Fruit fly (Drosophila melanogaster) whole organism, embryonic: Measurements from ENCODE around the gene Trm7-32.

Experiments
- CG10209 ChIP-seq: fragments of 200-800 bp; sonication (Bioruptor generic); optimal IDR thresholded peaks from 3 replicates; lab custom pipeline; 2017; ENCODE audit warnings: missing biosample characterization, mild to moderate bottlenecking, missing genetic modification characterization, missing genetic modification reagents
- CG10979 ChIP-seq: fragments of 200-800 bp; sonication (Bioruptor generic); optimal IDR thresholded peaks from 2 replicates; lab custom pipeline; 2018; ENCODE audit warnings: missing biosample characterization, mild to moderate bottlenecking, missing genetic modification characterization, moderate library complexity
- CG11085 ChIP-seq: fragments of 200-800 bp; sonication (Bioruptor generic); IDR thresholded peaks from 2 replicates; pipeline ENCODE4 v1.3.6; 2022; ENCODE audit warnings: missing biosample characterization, missing genetic modification characterization
- CG11695 ChIP-seq: fragments of 200-800 bp; sonication (Bioruptor generic); IDR thresholded peaks from 3 replicates; pipeline ENCODE4 v1.3.6; 2022; ENCODE audit warnings: missing biosample characterization, missing genetic modification characterization
- CG12155 ChIP-seq: fragments of 200-800 bp; sonication (Bioruptor generic); optimal IDR thresholded peaks from 3 replicates; lab custom pipeline; 2016; ENCODE audit warnings: missing biosample characterization, missing genetic modification characterization
- CG13123 ChIP-seq: fragments of 200-800 bp; sonication (Bioruptor generic); optimal IDR thresholded peaks from 2 replicates; lab custom pipeline; 2016; ENCODE audit warnings: missing biosample characterization, missing genetic modification characterization
- CG14965 ChIP-seq: fragments of 200-800 bp; sonication (Bioruptor generic); optimal IDR thresholded peaks from 2 replicates; lab custom pipeline; 2016; ENCODE audit warnings: missing biosample characterization, missing genetic modification characterization, borderline replicate concordance
- CG15696 ChIP-seq: fragments of 200-800 bp; sonication (Bioruptor generic); optimal IDR thresholded peaks from 2 replicates; lab custom pipeline; 2019; ENCODE audit warnings: missing biosample characterization, mild to moderate bottlenecking, missing genetic modification characterization, moderate library complexity
- CG17361 ChIP-seq: fragments of 200-800 bp; sonication (Bioruptor generic); IDR thresholded peaks from 3 replicates; pipeline ENCODE4 v1.3.6; 2022; ENCODE audit warnings: missing biosample characterization, missing genetic modification characterization
- CG17568 ChIP-seq: fragments of 200-800 bp; sonication (Bioruptor generic); optimal IDR thresholded peaks from 2 replicates; lab custom pipeline; 2018; ENCODE audit warnings: missing biosample characterization, mild to moderate bottlenecking, missing genetic modification characterization, moderate library complexity
- CG18262 ChIP-seq: fragments of 200-800 bp; optimal IDR thresholded peaks from 3 replicates; lab custom pipeline; 2019; ENCODE audit warnings: missing biosample characterization, mild to moderate bottlenecking, missing genetic modification characterization, moderate library complexity
- CG2116 ChIP-seq: fragments of 200-800 bp; sonication (Bioruptor generic); optimal IDR thresholded peaks from 3 replicates; lab custom pipeline; 2018; ENCODE audit warnings: missing biosample characterization, mild to moderate bottlenecking, missing genetic modification characterization
- CG2199 ChIP-seq: fragments of 200-800 bp; sonication (Bioruptor generic); IDR thresholded peaks from 3 replicates; pipeline ENCODE4 v1.3.6; 2022; ENCODE audit warnings: missing biosample characterization, missing genetic modification characterization
- CG2202 ChIP-seq: fragments of 200-800 bp; sonication (Bioruptor generic); optimal IDR thresholded peaks from 2 replicates; lab custom pipeline; 2018; ENCODE audit warnings: missing biosample characterization, mild to moderate bottlenecking, missing genetic modification characterization
- CG2678 ChIP-seq: fragments of 200-800 bp; sonication (Bioruptor generic); optimal IDR thresholded peaks from 3 replicates; lab custom pipeline; 2019; ENCODE audit warnings: missing biosample characterization, mild to moderate bottlenecking, missing genetic modification characterization, moderate library complexity
- CG30403 ChIP-seq: fragments of 200-800 bp; sonication (Bioruptor generic); optimal IDR thresholded peaks from 3 replicates; lab custom pipeline; 2016; ENCODE audit warnings: missing biosample characterization, missing genetic modification characterization
- CG33213 ChIP-seq: fragments of 200-800 bp; sonication (Bioruptor generic); optimal IDR thresholded peaks from 3 replicates; lab custom pipeline; 2016; ENCODE audit warnings: missing biosample characterization, missing genetic modification characterization
- CG34224 ChIP-seq: fragments of 200-800 bp; sonication (Bioruptor generic); IDR thresholded peaks from 3 replicates; pipeline ENCODE4 v1.3.6; 2022; ENCODE audit warnings: missing biosample characterization, missing genetic modification characterization; ENCODE audit not compliant: partially characterized antibody
- CG4730 ChIP-seq: fragments of 200-800 bp; sonication (Bioruptor generic); IDR thresholded peaks from 2 replicates; pipeline ENCODE4 v1.3.6; 2022; ENCODE audit warnings: missing biosample characterization, missing genetic modification characterization
- CG6683 ChIP-seq: fragments of 200-800 bp; sonication (Bioruptor generic); optimal IDR thresholded peaks from 2 replicates; lab custom pipeline; 2017; ENCODE audit warnings: missing biosample characterization, mild to moderate bottlenecking, missing genetic modification characterization, missing genetic modification reagents
- CG6813 ChIP-seq: fragments of 200-800 bp; sonication (Bioruptor generic); optimal IDR thresholded peaks from 2 replicates; lab custom pipeline; 2017; ENCODE audit warnings: missing biosample characterization, missing genetic modification characterization, mild to moderate bottlenecking, moderate library complexity, missing genetic modification reagents
- D ChIP-seq, 2 experiments: fragments of 200-800 bp in 1 of 2; fragments of >200 bp in 1 of 2; sonication (Bioruptor generic) in 1 of 2; optimal IDR thresholded peaks; 2 replicates in 1 of 2; 3 replicates in 1 of 2; lab custom pipeline; 2017; ENCODE audit warnings: mild to moderate bottlenecking in 1 of 2, missing biosample characterization in 1 of 2, missing genetic modification characterization in 1 of 2, missing genetic modification reagents in 1 of 2
- Dad ChIP-seq: fragments of 200-800 bp; sonication (Bioruptor generic); optimal IDR thresholded peaks from 3 replicates; lab custom pipeline; 2016; ENCODE audit warnings: missing biosample characterization, missing genetic modification characterization
- Deaf1 ChIP-seq: fragments of 200-800 bp; optimal IDR thresholded peaks from 3 replicates; lab custom pipeline; 2019; ENCODE audit warnings: missing biosample characterization, mild to moderate bottlenecking, missing genetic modification characterization, moderate library complexity
- Gsc ChIP-seq: fragments of 200-800 bp; sonication (Bioruptor generic); IDR thresholded peaks from 2 replicates; pipeline ENCODE4 v1.3.6; 2022; ENCODE audit warnings: missing biosample characterization, missing genetic modification characterization
- HLH4C ChIP-seq: fragments of 200-800 bp; sonication (Bioruptor generic); IDR thresholded peaks from 3 replicates; pipeline ENCODE4 v1.3.6; 2022; ENCODE audit warnings: missing biosample characterization, missing genetic modification characterization; ENCODE audit not compliant: partially characterized antibody
- HLH54F ChIP-seq: fragments of 200-800 bp; sonication (Bioruptor generic); optimal IDR thresholded peaks from 3 replicates; lab custom pipeline; 2016; ENCODE audit warnings: missing biosample characterization, missing genetic modification characterization
- Hsf ChIP-seq: fragments of 200-800 bp; sonication (Bioruptor generic); optimal IDR thresholded peaks from 3 replicates; lab custom pipeline; 2016; ENCODE audit warnings: missing biosample characterization, missing genetic modification characterization
- Tbp ChIP-seq: fragments of >200 bp; optimal IDR thresholded peaks from 2 replicates; lab custom pipeline; 2018; ENCODE audit warnings: missing biosample characterization, missing genetic modification characterization
- Trl ChIP-seq, 3 experiments: fragments of >200 bp in 2 of 3; fragments of 200-800 bp in 1 of 3; sonication (Bioruptor generic) in 1 of 3; optimal IDR thresholded peaks; 2 replicates in 1 of 3; 3 replicates in 2 of 3; lab custom pipeline; 2016 to 2017; ENCODE audit warnings: missing biosample characterization in 1 of 3, missing genetic modification characterization in 1 of 3
- Usf ChIP-seq: fragments of 200-800 bp; sonication (Bioruptor generic); optimal IDR thresholded peaks from 2 replicates; lab custom pipeline; 2017; ENCODE audit warnings: missing genotype, missing biosample characterization, missing genetic modification characterization
- bcd ChIP-seq: fragments of 200-800 bp; sonication (Bioruptor generic); optimal IDR thresholded peaks from 2 replicates; lab custom pipeline; 2017; ENCODE audit warnings: missing biosample characterization, mild to moderate bottlenecking, missing genetic modification characterization
- cas ChIP-seq: fragments of 200-800 bp; sonication (Bioruptor generic); IDR thresholded peaks from 2 replicates; pipeline ENCODE4 v1.3.6; 2022; ENCODE audit warnings: missing biosample characterization, missing genetic modification characterization
- cato ChIP-seq: fragments of 200-800 bp; sonication (Bioruptor generic); optimal IDR thresholded peaks from 2 replicates; lab custom pipeline; 2016; ENCODE audit warnings: missing biosample characterization, missing genetic modification characterization, borderline replicate concordance
- chif ChIP-seq, 2 experiments: fragments of 200-800 bp; sonication (Bioruptor generic); optimal IDR thresholded peaks; 3 replicates each; lab custom pipeline; 2016; ENCODE audit warnings: missing biosample characterization in 2 of 2, missing genetic modification characterization in 2 of 2
- crol ChIP-seq: fragments of 200-800 bp; sonication (Bioruptor generic); IDR thresholded peaks from 2 replicates; pipeline ENCODE4 v1.3.6; 2022; ENCODE audit warnings: missing biosample characterization, missing genetic modification characterization
- gcm ChIP-seq: fragments of 200-800 bp; sonication (Bioruptor generic); optimal IDR thresholded peaks from 2 replicates; lab custom pipeline; 2019; ENCODE audit warnings: missing biosample characterization, mild to moderate bottlenecking, missing genetic modification characterization, moderate library complexity
- gfzf ChIP-seq: fragments of 200-800 bp; sonication (Bioruptor generic); optimal IDR thresholded peaks from 2 replicates; lab custom pipeline; 2016; ENCODE audit warnings: missing biosample characterization, mild to moderate bottlenecking, missing genetic modification characterization, moderate library complexity
- gsb-n ChIP-seq: fragments of 200-800 bp; sonication (Bioruptor generic); optimal IDR thresholded peaks from 3 replicates; lab custom pipeline; 2018; ENCODE audit warnings: missing biosample characterization, mild to moderate bottlenecking, missing genetic modification characterization
- nerfin-1 ChIP-seq: fragments of 200-800 bp; sonication (Bioruptor generic); optimal IDR thresholded peaks from 3 replicates; lab custom pipeline; 2019; ENCODE audit warnings: missing biosample characterization, mild to moderate bottlenecking, missing genetic modification characterization, moderate library complexity
- nerfin-2 ChIP-seq: fragments of 200-800 bp; sonication (Bioruptor generic); IDR thresholded peaks from 2 replicates; pipeline ENCODE4 v1.3.6; 2022; ENCODE audit warnings: missing biosample characterization, missing genetic modification characterization; ENCODE audit not compliant: partially characterized antibody
- pfk ChIP-seq: fragments of 200-800 bp; sonication (Bioruptor generic); optimal IDR thresholded peaks from 2 replicates; lab custom pipeline; 2018; ENCODE audit warnings: missing biosample characterization, mild to moderate bottlenecking, missing genetic modification characterization, moderate library complexity
- pzg ChIP-seq: fragments of 200-800 bp; sonication (Bioruptor generic); optimal IDR thresholded peaks from 3 replicates; lab custom pipeline; 2018; ENCODE audit warnings: missing biosample characterization, mild to moderate bottlenecking, missing genetic modification characterization, moderate library complexity
- ro ChIP-seq: fragments of 200-800 bp; sonication (Bioruptor generic); IDR thresholded peaks from 2 replicates; pipeline ENCODE4 v1.3.6; 2022; ENCODE audit warnings: missing biosample characterization, missing genetic modification characterization
- sqz ChIP-seq: fragments of 200-800 bp; sonication (Bioruptor generic); optimal IDR thresholded peaks from 3 replicates; lab custom pipeline; 2018; ENCODE audit warnings: missing biosample characterization, mild to moderate bottlenecking, missing genetic modification characterization
- tio ChIP-seq: fragments of 200-800 bp; sonication (Bioruptor generic); optimal IDR thresholded peaks from 2 replicates; lab custom pipeline; 2017; ENCODE audit warnings: missing biosample characterization, missing genetic modification characterization, inconsistent platforms
- twi ChIP-seq: fragments of 200-800 bp; optimal IDR thresholded peaks from 2 replicates; lab custom pipeline; 2019; ENCODE audit warnings: missing biosample characterization, mild to moderate bottlenecking, missing genetic modification characterization, moderate library complexity
- tx ChIP-seq: fragments of 200-800 bp; sonication (Bioruptor generic); optimal IDR thresholded peaks from 2 replicates; lab custom pipeline; 2016; ENCODE audit warnings: missing biosample characterization, missing genetic modification characterization

The Trm7-32 gene

DNA sequence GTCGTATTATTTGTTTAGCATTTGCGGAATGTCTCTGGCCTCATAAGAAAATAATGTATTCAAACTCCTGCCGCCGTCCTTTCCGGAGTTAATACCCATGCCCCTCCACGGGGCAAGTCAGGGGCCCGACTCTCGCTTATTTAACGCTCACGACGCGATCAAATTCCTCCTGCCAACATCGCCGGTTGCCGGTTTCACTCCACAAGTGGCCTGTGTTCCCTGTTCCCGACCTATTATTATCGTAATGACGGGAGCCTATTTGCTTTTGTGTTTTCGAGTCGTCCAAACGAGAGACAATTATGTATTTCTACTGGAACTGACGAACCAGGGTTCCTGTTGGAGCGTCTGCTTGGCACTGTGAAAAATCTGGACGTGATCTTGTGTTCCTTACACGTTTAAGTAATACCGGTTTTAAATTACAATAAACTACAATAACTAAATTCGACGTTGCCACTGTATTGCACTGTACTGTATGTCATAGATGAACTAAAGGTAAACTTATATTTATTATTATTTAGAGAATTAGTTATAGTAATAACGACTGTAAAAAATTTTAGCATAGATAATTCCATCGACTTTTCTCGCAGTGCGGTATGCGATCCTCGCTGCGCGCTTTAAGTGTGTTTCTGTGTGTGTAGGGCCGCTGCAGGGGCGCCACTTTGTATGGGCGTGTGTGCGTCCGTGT is 12.1 kb downstream of the Trm7-32 start (continued):
- TF ChIP-seq nerfin-2 (GFP tag; lab: Robert Waterston, UW) (no peak), cato (peak; percentile 18), CG14965 (GFP tag; lab: Kevin White, UChicago) (no peak), CG10979 (tag; lab: Kevin White, UChicago) (peak; percentile 84), CG34224 (GFP tag; lab: Robert Waterston, UW) (no peak), CG2199 (GFP tag; lab: Robert Waterston, UW) (peak; percentile 65; the same call in 1 of the 3 replicates), Hsf (peak; percentile 22), pfk (GFP tag; lab: Kevin White, UChicago) (no peak), CG11085 (GFP tag; lab: Robert Waterston, UW) (no peak), CG2116 (GFP tag; lab: Kevin White, UChicago) (peak; percentile 3), crol (GFP tag; lab: Robert Waterston, UW) (no peak), chif (GFP tag; optimal IDR thresholded peaks at IDR 0.05; lab: Kevin White, UChicago) (peak in 1 of 2 experiments; percentile 24), CG11695 (GFP tag; lab: Robert Waterston, UW) (peak; percentile 18; the same call in 1 of the 3 replicates), Tbp (GFP tag; lab: Kevin White, UChicago) (no peak), bcd (GFP tag; lab: Kevin White, UChicago) (peak; percentile 6), nerfin-1 (peak; percentile 7), CG13123 (GFP tag; lab: Kevin White, UChicago) (peak; percentile 16), D (optimal IDR thresholded peaks at IDR 0.05; lab: Kevin White, UChicago) (no peak), D (GFP tag; optimal IDR thresholded peaks at IDR 0.05; lab: Kevin White, UChicago) (peak; percentile 65), CG17361 (GFP tag; lab: Robert Waterston, UW) (peak; percentile 66), CG6813 (GFP tag; lab: Kevin White, UChicago) (peak; percentile 34), CG4730 (GFP tag; lab: Robert Waterston, UW) (0 out of 2 replicates have a peak, but pooled peaks have one; percentile 24), CG30403 (GFP tag; lab: Kevin White, UChicago) (peak; percentile 39), gcm (peak; percentile 67), CG18262 (tag; lab: Kevin White, UChicago) (peak; percentile 87), CG33213 (no peak), CG12155 (GFP tag; lab: Kevin White, UChicago) (no peak), tx (GFP tag; lab: Kevin White, UChicago) (no peak), CG10209 (GFP tag; lab: Kevin White, UChicago) (peak; percentile 49), CG2678 (tag; lab: Kevin White, UChicago) (peak; percentile 17), Dad (GFP tag; lab: Kevin White, UChicago) (peak; percentile 1), sqz (GFP tag; lab: Kevin White, UChicago) (peak; percentile 5), Gsc (GFP tag; lab: Robert Waterston, UW) (no peak), Usf (GFP tag; lab: Kevin White, UChicago) (peak; percentile 56), twi (tag; lab: Kevin White, UChicago) (peak; percentile 71), cas (no peak), gsb-n (tag; lab: Kevin White, UChicago) (peak; percentile 60), CG15696 (peak; percentile 95), Deaf1 (tag; lab: Kevin White, UChicago) (no peak), CG6683 (no peak), ro (GFP tag; lab: Robert Waterston, UW) (no peak), HLH4C (GFP tag; lab: Robert Waterston, UW) (peak; percentile 28; the same call in 1 of the 3 replicates), CG2202 (peak; percentile 65), CG17568 (GFP tag; lab: Kevin White, UChicago) (no peak), HLH54F (GFP tag; lab: Kevin White, UChicago) (no peak), tio (peak; percentile 36), gfzf (GFP tag; lab: Kevin White, UChicago) (no peak), pzg (GFP tag; lab: Kevin White, UChicago) (no peak), Trl (optimal IDR thresholded peaks at IDR 0.05; lab: Kevin White, UChicago) (no peak), Trl (GFP tag; optimal IDR thresholded peaks at IDR 0.05; lab: Kevin White, UChicago) (no peak)
